Fruit fly (Drosophila melanogaster): ENCODE data around the gene knk.

Gene knk

dm6 chr3R:10109212-10109880 is 16.1 kb downstream of the knk start (continued):
- TF ChIP-seq sna (GFP tag; IDR thresholded peaks at IDR 0.05; ENCODE audit: partially characterized antibody) = peak; percentile 33; the same call in 1 of the 2 replicates
- TF ChIP-seq bab2 (GFP tag; optimal IDR thresholded peaks at IDR 0.05) = no peak
- peak; percentile 26 for TF ChIP-seq CG15479 (GFP tag; optimal IDR thresholded peaks at IDR 0.05)
- TF ChIP-seq cato (GFP tag; optimal IDR thresholded peaks at IDR 0.05; ENCODE audit: borderline replicate concordance) = no peak
- TF ChIP-seq CG34422 (GFP tag; IDR thresholded peaks at IDR 0.05) = peak; percentile 27; the same call in 1 of the 3 replicates
- TF ChIP-seq CG34224 (GFP tag; IDR thresholded peaks at IDR 0.05; ENCODE audit: partially characterized antibody) = peak; percentile 54; the same call in 1 of the 3 replicates
- no peak for TF ChIP-seq ase (GFP tag; IDR thresholded peaks at IDR 0.05)
- TF ChIP-seq D19A (tag; optimal IDR thresholded peaks at IDR 0.05) = peak; percentile 94
- TF ChIP-seq cwo (GFP tag; optimal IDR thresholded peaks at IDR 0.05) = peak; percentile 11
- TF ChIP-seq CG13624 (GFP tag; optimal IDR thresholded peaks at IDR 0.05) = no peak
- TF ChIP-seq Rfx (GFP tag; IDR thresholded peaks at IDR 0.05) = peak; percentile 52; the same call in 1 of the 2 replicates
- no peak for TF ChIP-seq ems (GFP tag; optimal IDR thresholded peaks at IDR 0.05)
- peak; percentile 17 for TF ChIP-seq scrt (GFP tag; optimal IDR thresholded peaks at IDR 0.05)
- no peak for TF ChIP-seq croc (GFP tag; conservative IDR thresholded peaks at IDR 0.05)
- TF ChIP-seq CG14965 (GFP tag; optimal IDR thresholded peaks at IDR 0.05; ENCODE audit: borderline replicate concordance) = no peak
- peak; percentile 14 for TF ChIP-seq CG2678 (tag; optimal IDR thresholded peaks at IDR 0.05)
- TF ChIP-seq CG16815 (GFP tag; optimal IDR thresholded peaks at IDR 0.05) = no peak
- peak; percentile 60; the same call in 1 of the 2 replicates for TF ChIP-seq CG32532 (GFP tag; IDR thresholded peaks at IDR 0.05)
- TF ChIP-seq sqz (GFP tag; optimal IDR thresholded peaks at IDR 0.05) = peak; percentile 78
- TF ChIP-seq Doc3 (GFP tag; IDR thresholded peaks at IDR 0.05; ENCODE audit: partially characterized antibody) = no peak
- no peak for TF ChIP-seq CG1792 (GFP tag; optimal IDR thresholded peaks at IDR 0.05)
- TF ChIP-seq Bdp1 (GFP tag; optimal IDR thresholded peaks at IDR 0.05) = no peak
- TF ChIP-seq CG8089 (GFP tag; optimal IDR thresholded peaks at IDR 0.05) = no peak
- TF ChIP-seq CG34376 (GFP tag; optimal IDR thresholded peaks at IDR 0.05) = peak; percentile 22
- TF ChIP-seq NC2β (GFP tag; optimal IDR thresholded peaks at IDR 0.05) = no peak
- peak; percentile 89 for TF ChIP-seq Deaf1 (tag; optimal IDR thresholded peaks at IDR 0.05)
- TF ChIP-seq Fer3 (tag; optimal IDR thresholded peaks at IDR 0.05) = no peak
- TF ChIP-seq gsb (GFP tag; IDR thresholded peaks at IDR 0.05) = no peak
- TF ChIP-seq en (GFP tag; optimal IDR thresholded peaks at IDR 0.05) = no peak
- TF ChIP-seq CG14860 (GFP tag; IDR thresholded peaks at IDR 0.05; ENCODE audit: partially characterized antibody) = no peak
- peak; percentile 9 for TF ChIP-seq kni (GFP tag; optimal IDR thresholded peaks at IDR 0.05)
- peak; percentile 26; the same call in 1 of the 2 replicates for TF ChIP-seq MBD-R2 (GFP tag; IDR thresholded peaks at IDR 0.05)
- peak; percentile 56 for TF ChIP-seq Fer1 (GFP tag; optimal IDR thresholded peaks at IDR 0.05)
- no peak for TF ChIP-seq CG16863 (GFP tag; optimal IDR thresholded peaks at IDR 0.05)
- TF ChIP-seq sug (tag; optimal IDR thresholded peaks at IDR 0.05) = no peak
- no peak for TF ChIP-seq TFAM (GFP tag; optimal IDR thresholded peaks at IDR 0.05)
- TF ChIP-seq schlank (tag; optimal IDR thresholded peaks at IDR 0.05) = no peak
- peak; percentile 89 for TF ChIP-seq sd (tag; optimal IDR thresholded peaks at IDR 0.05)
- TF ChIP-seq CG10654 (GFP tag; optimal IDR thresholded peaks at IDR 0.05) = no peak
- TF ChIP-seq jumu (GFP tag; optimal IDR thresholded peaks at IDR 0.05) = no peak
- TF ChIP-seq CG15269 (tag; optimal IDR thresholded peaks at IDR 0.05) = peak; percentile 16
- TF ChIP-seq p53 (GFP tag; optimal IDR thresholded peaks at IDR 0.05) = no peak
- TF ChIP-seq YL-1 (GFP tag; optimal IDR thresholded peaks at IDR 0.05) = peak; percentile 1
- TF ChIP-seq CG6272 (GFP tag; IDR thresholded peaks at IDR 0.05) = no peak
- TF ChIP-seq MESR4 (GFP tag; optimal IDR thresholded peaks at IDR 0.05) = no peak
- TF ChIP-seq amos (GFP tag; IDR thresholded peaks at IDR 0.05; ENCODE audit: partially characterized antibody) = peak; percentile 19; the same call in 1 of the 2 replicates
- no peak for TF ChIP-seq jing (GFP tag; optimal IDR thresholded peaks at IDR 0.05)
- TF ChIP-seq CG9797 (GFP tag; optimal IDR thresholded peaks at IDR 0.05) = no peak
- no peak for TF ChIP-seq tap (tag; optimal IDR thresholded peaks at IDR 0.05)

Measured in whole organism, embryonic.